Worm (Caenorhabditis elegans): ENCODE results near the gene ifa-3.
A peak's percentile ranks its signal among the peaks of the same experiment; 100 is the strongest.

The ifa-3 gene

ce11 chrX:16275255-16275813 lies 5.5 kb upstream of the ifa-3 start, which contains the start of gene sdc-1 (continued):
- TF ChIP-seq bed-1 (GFP tag; IDR thresholded peaks at IDR 0.05) (no peak), repo-1 (tag; optimal IDR thresholded peaks at IDR 0.05) (no peak), sdz-38 (tag; optimal IDR thresholded peaks at IDR 0.05) (no peak), F49E8.2 (tag; optimal IDR thresholded peaks at IDR 0.05; ENCODE audit: insufficient read depth) (no peak), lag-1 (GFP tag; IDR thresholded peaks at IDR 0.05) (no peak), F39B2.1 (GFP tag; IDR thresholded peaks at IDR 0.05) (no peak), ZK185.1 (tag; optimal IDR thresholded peaks at IDR 0.05; ENCODE audit: poor library complexity, severe bottlenecking) (no peak), F33H1.4 (GFP tag; IDR thresholded peaks at IDR 0.05) (no peak), snpc-1.1 (tag; optimal IDR thresholded peaks at IDR 0.05; ENCODE audit: insufficient read depth) (no peak), egl-18 (GFP tag; IDR thresholded peaks at IDR 0.05) (no peak), ceh-79 (tag; optimal IDR thresholded peaks at IDR 0.05) (no peak), tbx-9 (tag; optimal IDR thresholded peaks at IDR 0.05; ENCODE audit: borderline replicate concordance) (no peak), athp-1 (tag; optimal IDR thresholded peaks at IDR 0.05) (no peak), dpff-1 (tag; optimal IDR thresholded peaks at IDR 0.05) (no peak), B0019.2 (GFP tag; conservative IDR thresholded peaks at IDR 0.05) (no peak), F23B12.7 (tag; optimal IDR thresholded peaks at IDR 0.05; ENCODE audit: insufficient read depth) (no peak)

- TF ChIP-seq dpff-1 (tag; optimal IDR thresholded peaks at IDR 0.05), result no peak
- peak; percentile 34 for TF ChIP-seq mxl-1 (tag; optimal IDR thresholded peaks at IDR 0.05)
- TF ChIP-seq unc-62 (GFP tag; optimal IDR thresholded peaks at IDR 0.05), result no peak
- peak; percentile 86 for TF ChIP-seq snpc-1.3 (tag; optimal IDR thresholded peaks at IDR 0.05; ENCODE audit: insufficient read depth)
- TF ChIP-seq Y56A3A.18 (GFP tag; IDR thresholded peaks at IDR 0.05), result peak; percentile 44; the same call in 1 of the 2 replicates
- no peak for TF ChIP-seq ceh-79 (tag; optimal IDR thresholded peaks at IDR 0.05)
- peak; percentile 29 for TF ChIP-seq snpc-3.4 (tag; optimal IDR thresholded peaks at IDR 0.05)
- TF ChIP-seq chd-7 (tag; optimal IDR thresholded peaks at IDR 0.05), result peak; percentile 28
- no peak for TF ChIP-seq atf-7 (tag; optimal IDR thresholded peaks at IDR 0.05)
- TF ChIP-seq T07F8.4 (tag; optimal IDR thresholded peaks at IDR 0.05), result peak; percentile 50
- TF ChIP-seq nhr-120 (GFP tag; IDR thresholded peaks at IDR 0.05), result no peak
- TF ChIP-seq ztf-3 (GFP tag; optimal IDR thresholded peaks at IDR 0.05), result no peak
- TF ChIP-seq B0261.1 (tag; optimal IDR thresholded peaks at IDR 0.05), result peak; percentile 88
- TF ChIP-seq ceh-27 (GFP tag; optimal IDR thresholded peaks at IDR 0.05), result no peak
- no peak for TF ChIP-seq ets-4 (GFP tag; optimal IDR thresholded peaks at IDR 0.05)
- TF ChIP-seq nhr-179 (tag; optimal IDR thresholded peaks at IDR 0.05), result peak; percentile 66
- TF ChIP-seq dox-1 (GFP tag; IDR thresholded peaks at IDR 0.05), result peak; percentile 61
- no peak for TF ChIP-seq K12H6.12 (tag; optimal IDR thresholded peaks at IDR 0.05)
- peak; percentile 43 for TF ChIP-seq F10E7.11 (tag; optimal IDR thresholded peaks at IDR 0.05)
- TF ChIP-seq rpc-1 (optimal IDR thresholded peaks at IDR 0.05), result peak; percentile 93
- peak; percentile 95 for TF ChIP-seq rpc-1 (tag; optimal IDR thresholded peaks at IDR 0.05)
- TF ChIP-seq snpc-4 (GFP tag; optimal IDR thresholded peaks at IDR 0.05), result no peak
- peak; percentile 0 to 80 (median 70) for TF ChIP-seq snpc-4 (tag; optimal IDR thresholded peaks at IDR 0.05)
- no peak for TF ChIP-seq efl-1 (GFP tag; optimal IDR thresholded peaks at IDR 0.05)
- peak; percentile 79; the same call in 1 of the 2 replicates for TF ChIP-seq cebp-2 (GFP tag; IDR thresholded peaks at IDR 0.05)
- TF ChIP-seq pbrm-1 (GFP tag; IDR thresholded peaks at IDR 0.05), result peak; percentile 71
- TF ChIP-seq him-1 (tag; optimal IDR thresholded peaks at IDR 0.05), result peak; percentile 69
- TF ChIP-seq ZK185.1 (tag; optimal IDR thresholded peaks at IDR 0.05; ENCODE audit: poor library complexity, severe bottlenecking), result peak; percentile 93
- TF ChIP-seq madf-3 (GFP tag; IDR thresholded peaks at IDR 0.05), result no peak
- TF ChIP-seq madf-6 (GFP tag; IDR thresholded peaks at IDR 0.05), result no peak; the same call in 1 of the 2 replicates
- TF ChIP-seq let-526 (GFP tag; IDR thresholded peaks at IDR 0.05), result no peak
- no peak for TF ChIP-seq ztf-26 (tag; optimal IDR thresholded peaks at IDR 0.05)
- peak; percentile 24; the same call in 1 of the 2 replicates for TF ChIP-seq ceh-100 (GFP tag; IDR thresholded peaks at IDR 0.05)
- no peak for TF ChIP-seq mel-28 (tag; optimal IDR thresholded peaks at IDR 0.05; ENCODE audit: borderline replicate concordance)
Measured at ce11 chrX:16271147-16271546, 1.3 kb upstream of the ifa-3 start.

Measured in whole organism, young adult.